Fruit fly (Drosophila melanogaster) whole organism, embryonic: ENCODE results near the gene Hexim.
A peak's percentile ranks its signal among the peaks of the same experiment; 100 is the strongest.

Experiments used
- Abd-B ChIP-seq: fragments of 200-800 bp; sonication (Bioruptor generic); optimal IDR thresholded peaks from 2 replicates; lab custom pipeline; 2018; ENCODE audit warnings: missing biosample characterization, mild to moderate bottlenecking, missing genetic modification characterization, moderate library complexity
- Awh ChIP-seq: fragments of 200-800 bp; sonication (Bioruptor generic); IDR thresholded peaks from 2 replicates; pipeline ENCODE4, ENCODE4 v1.3.6; 2022; ENCODE audit warnings: missing biosample characterization, missing genetic modification characterization
- CG10959 ChIP-seq: fragments of 200-800 bp; sonication (Bioruptor generic); IDR thresholded peaks from 2 replicates; pipeline ENCODE4 v1.3.6; 2022; ENCODE audit warnings: missing biosample characterization, missing genetic modification characterization
- CG11093 ChIP-seq: fragments of 200-800 bp; sonication (Bioruptor generic); IDR thresholded peaks from 3 replicates; pipeline ENCODE4 v1.3.6; 2022; ENCODE audit warnings: missing biosample characterization, missing genetic modification characterization
- CG11247 ChIP-seq: fragments of 200-800 bp; sonication (Bioruptor generic); IDR thresholded peaks from 2 replicates; pipeline ENCODE4 v1.3.6; 2022; ENCODE audit warnings: missing biosample characterization, missing genetic modification characterization
- CG11398 ChIP-seq: fragments of 200-800 bp; sonication (Bioruptor generic); optimal IDR thresholded peaks from 2 replicates; lab custom pipeline; 2016; ENCODE audit warnings: missing biosample characterization, missing genetic modification characterization
- CG12219 ChIP-seq: fragments of 200-800 bp; sonication (Bioruptor generic); optimal IDR thresholded peaks from 3 replicates; lab custom pipeline; 2018; ENCODE audit warnings: missing biosample characterization, mild to moderate bottlenecking, missing genetic modification characterization
- CG13424 ChIP-seq: fragments of 200-800 bp; sonication (Bioruptor generic); optimal IDR thresholded peaks from 2 replicates; lab custom pipeline; 2019; ENCODE audit warnings: missing biosample characterization, mild to moderate bottlenecking, missing genetic modification characterization, moderate library complexity
- CG14441 ChIP-seq: fragments of 200-800 bp; sonication (Bioruptor generic); IDR thresholded peaks from 2 replicates; pipeline ENCODE4 v1.3.6; 2022; ENCODE audit warnings: missing biosample characterization, missing genetic modification characterization
- CG14710 ChIP-seq: fragments of 200-800 bp; sonication (Bioruptor generic); optimal IDR thresholded peaks from 3 replicates; lab custom pipeline; 2019; ENCODE audit warnings: missing biosample characterization, mild to moderate bottlenecking, missing genetic modification characterization, moderate library complexity
- CG15269 ChIP-seq: fragments of 200-800 bp; sonication (Bioruptor generic); optimal IDR thresholded peaks from 2 replicates; lab custom pipeline; 2018; ENCODE audit warnings: missing biosample characterization, mild to moderate bottlenecking, missing genetic modification characterization, moderate library complexity
- CG1602 ChIP-seq: fragments of 200-800 bp; sonication (Bioruptor generic); optimal IDR thresholded peaks from 3 replicates; lab custom pipeline; 2016; ENCODE audit warnings: missing biosample characterization, missing genetic modification characterization
- CG17612 ChIP-seq: fragments of 200-800 bp; sonication (Bioruptor generic); IDR thresholded peaks from 2 replicates; pipeline ENCODE4 v1.3.6; 2022; ENCODE audit warnings: missing biosample characterization, missing genetic modification characterization
- CG18262 ChIP-seq: fragments of 200-800 bp; optimal IDR thresholded peaks from 3 replicates; lab custom pipeline; 2019; ENCODE audit warnings: missing biosample characterization, mild to moderate bottlenecking, missing genetic modification characterization, moderate library complexity
- CG18764 ChIP-seq: fragments of 200-800 bp; sonication (Bioruptor generic); optimal IDR thresholded peaks from 3 replicates; lab custom pipeline; 2016; ENCODE audit warnings: missing biosample characterization, missing genetic modification characterization
- CG31365 ChIP-seq: fragments of 200-800 bp; sonication (Bioruptor generic); optimal IDR thresholded peaks from 2 replicates; lab custom pipeline; 2018; ENCODE audit warnings: missing biosample characterization, mild to moderate bottlenecking, missing genetic modification characterization
- CG3847 ChIP-seq: fragments of 200-800 bp; sonication (Bioruptor generic); IDR thresholded peaks from 2 replicates; pipeline ENCODE4 v1.3.6; 2022; ENCODE audit warnings: missing biosample characterization, missing genetic modification characterization
- CG4820 ChIP-seq: fragments of 200-800 bp; sonication (Bioruptor generic); optimal IDR thresholded peaks from 3 replicates; lab custom pipeline; 2016; ENCODE audit warnings: missing biosample characterization, missing genetic modification characterization
- CG5245 ChIP-seq: fragments of 200-800 bp; sonication (Bioruptor generic); optimal IDR thresholded peaks from 3 replicates; lab custom pipeline; 2016; ENCODE audit warnings: missing biosample characterization, missing genetic modification characterization
- CG6654 ChIP-seq: fragments of 200-800 bp; sonication (Bioruptor generic); optimal IDR thresholded peaks from 2 replicates; lab custom pipeline; 2017; ENCODE audit warnings: missing biosample characterization, mild to moderate bottlenecking, missing genetic modification characterization
- CG7556 ChIP-seq: fragments of 200-800 bp; sonication (Bioruptor generic); optimal IDR thresholded peaks from 2 replicates; lab custom pipeline; 2017; ENCODE audit warnings: missing biosample characterization, mild to moderate bottlenecking, missing genetic modification characterization
- Doc3 ChIP-seq: fragments of 200-800 bp; sonication (Bioruptor generic); IDR thresholded peaks from 3 replicates; pipeline ENCODE4 v1.3.6; 2022; ENCODE audit warnings: missing biosample characterization, missing genetic modification characterization; ENCODE audit not compliant: partially characterized antibody
- Fer2 ChIP-seq: fragments of 200-800 bp; sonication (Bioruptor generic); optimal IDR thresholded peaks from 2 replicates; lab custom pipeline; 2018; ENCODE audit warnings: missing biosample characterization, mild to moderate bottlenecking, missing genetic modification characterization, moderate library complexity
- HmgD ChIP-seq: fragments of 200-800 bp; sonication (Bioruptor generic); optimal IDR thresholded peaks from 3 replicates; lab custom pipeline; 2016; ENCODE audit warnings: missing biosample characterization, missing genetic modification characterization
- Hsf ChIP-seq: fragments of 200-800 bp; sonication (Bioruptor generic); optimal IDR thresholded peaks from 3 replicates; lab custom pipeline; 2016; ENCODE audit warnings: missing biosample characterization, missing genetic modification characterization
- NC2α ChIP-seq: fragments of 200-800 bp; sonication (Bioruptor generic); optimal IDR thresholded peaks from 2 replicates; lab custom pipeline; 2016; ENCODE audit warnings: missing biosample characterization, missing genetic modification characterization
- Ravus ChIP-seq: fragments of 200-800 bp; sonication (Bioruptor generic); IDR thresholded peaks from 2 replicates; pipeline ENCODE4 v1.3.6; 2022; ENCODE audit warnings: missing biosample characterization, missing genetic modification characterization
- Trl ChIP-seq, 3 experiments: fragments of >200 bp in 2 of 3; fragments of 200-800 bp in 1 of 3; sonication (Bioruptor generic) in 1 of 3; optimal IDR thresholded peaks; 2 replicates in 1 of 3; 3 replicates in 2 of 3; lab custom pipeline; 2016 to 2017; ENCODE audit warnings: missing biosample characterization in 1 of 3, missing genetic modification characterization in 1 of 3
- Xrp1 ChIP-seq: fragments of 200-800 bp; sonication (Bioruptor generic); IDR thresholded peaks from 2 replicates; pipeline ENCODE4 v1.3.6; 2022; ENCODE audit warnings: missing biosample characterization, missing genetic modification characterization
- ab ChIP-seq: fragments of 200-800 bp; sonication (Bioruptor generic); optimal IDR thresholded peaks from 2 replicates; lab custom pipeline; 2016; ENCODE audit warnings: missing biosample characterization, missing genetic modification characterization
- ac ChIP-seq: fragments of 200-800 bp; sonication (Bioruptor generic); optimal IDR thresholded peaks from 3 replicates; lab custom pipeline; 2017; ENCODE audit warnings: missing biosample characterization, mild to moderate bottlenecking, missing genetic modification characterization
- bcd ChIP-seq: fragments of 200-800 bp; sonication (Bioruptor generic); optimal IDR thresholded peaks from 2 replicates; lab custom pipeline; 2017; ENCODE audit warnings: missing biosample characterization, mild to moderate bottlenecking, missing genetic modification characterization
- crp ChIP-seq, 2 experiments: fragments of 200-800 bp; sonication (Bioruptor generic); optimal IDR thresholded peaks; 2 replicates in 1 of 2; 3 replicates in 1 of 2; lab custom pipeline; 2017; ENCODE audit warnings: missing biosample characterization in 2 of 2, missing genetic modification characterization in 2 of 2, mild to moderate bottlenecking in 1 of 2, moderate library complexity in 1 of 2
- ewg ChIP-seq: fragments of 200-800 bp; sonication (Bioruptor generic); optimal IDR thresholded peaks from 3 replicates; lab custom pipeline; 2017; ENCODE audit warnings: mild to moderate bottlenecking, missing biosample characterization, missing genetic modification reagents, missing genetic modification characterization
- fru ChIP-seq: fragments of >200 bp; optimal IDR thresholded peaks from 2 replicates; lab custom pipeline; 2017
- gcm ChIP-seq: fragments of 200-800 bp; sonication (Bioruptor generic); optimal IDR thresholded peaks from 2 replicates; lab custom pipeline; 2019; ENCODE audit warnings: missing biosample characterization, mild to moderate bottlenecking, missing genetic modification characterization, moderate library complexity
- klu ChIP-seq: fragments of 200-800 bp; sonication (Bioruptor generic); IDR thresholded peaks from 2 replicates; pipeline ENCODE4 v1.3.6; 2022; ENCODE audit warnings: missing biosample characterization, missing genetic modification characterization
- knrl ChIP-seq: fragments of 200-800 bp; sonication (Bioruptor generic); IDR thresholded peaks from 3 replicates; pipeline ENCODE4 v1.3.6; 2022; ENCODE audit warnings: missing biosample characterization, missing genetic modification characterization; ENCODE audit not compliant: partially characterized antibody
- lbe ChIP-seq: fragments of 200-800 bp; sonication (Bioruptor generic); optimal IDR thresholded peaks from 2 replicates; lab custom pipeline; 2016; ENCODE audit warnings: missing biosample characterization, mild to moderate bottlenecking, missing genetic modification characterization
- ranshi ChIP-seq: fragments of 200-800 bp; sonication (Bioruptor generic); IDR thresholded peaks from 2 replicates; pipeline ENCODE4 v1.3.6; 2022; ENCODE audit warnings: missing biosample characterization, missing genetic modification characterization
- slp2 ChIP-seq: fragments of 200-800 bp; sonication (Bioruptor generic); optimal IDR thresholded peaks from 2 replicates; lab custom pipeline; 2016; ENCODE audit warnings: missing biosample characterization, missing genetic modification characterization
- so ChIP-seq: fragments of 200-800 bp; sonication (Bioruptor generic); IDR thresholded peaks from 3 replicates; pipeline ENCODE4 v1.3.6; 2022; ENCODE audit warnings: missing biosample characterization, missing genetic modification characterization
- ssp ChIP-seq: fragments of 200-800 bp; sonication (Bioruptor generic); IDR thresholded peaks from 2 replicates; pipeline ENCODE4 v1.3.6; 2022; ENCODE audit warnings: missing biosample characterization, missing genetic modification characterization
- sug ChIP-seq: fragments of 200-800 bp; optimal IDR thresholded peaks from 2 replicates; lab custom pipeline; 2019; ENCODE audit warnings: missing biosample characterization, mild to moderate bottlenecking, missing genetic modification characterization, moderate library complexity
- tgo ChIP-seq: fragments of 200-800 bp; sonication (Bioruptor generic); IDR thresholded peaks from 3 replicates; pipeline ENCODE4 v1.3.6; 2022; ENCODE audit warnings: missing biosample characterization, missing genetic modification characterization
- tin ChIP-seq: fragments of 200-800 bp; sonication (Bioruptor generic); optimal IDR thresholded peaks from 3 replicates; lab custom pipeline; 2016; ENCODE audit warnings: missing biosample characterization, missing genetic modification characterization
- toy ChIP-seq: fragments of 200-800 bp; sonication (Bioruptor generic); IDR thresholded peaks from 2 replicates; pipeline ENCODE4 v1.3.6; 2022; ENCODE audit warnings: missing biosample characterization, missing genetic modification characterization
- tup ChIP-seq: fragments of 200-800 bp; sonication (Bioruptor generic); optimal IDR thresholded peaks from 2 replicates; lab custom pipeline; 2016; ENCODE audit warnings: missing biosample characterization, mild to moderate bottlenecking, missing genetic modification characterization, moderate library complexity
- zfh1 ChIP-seq: fragments of 200-800 bp; sonication (Bioruptor generic); IDR thresholded peaks from 3 replicates; pipeline ENCODE4 v1.3.6; 2022; ENCODE audit warnings: missing biosample characterization, missing genetic modification characterization

The Hexim gene

DNA sequence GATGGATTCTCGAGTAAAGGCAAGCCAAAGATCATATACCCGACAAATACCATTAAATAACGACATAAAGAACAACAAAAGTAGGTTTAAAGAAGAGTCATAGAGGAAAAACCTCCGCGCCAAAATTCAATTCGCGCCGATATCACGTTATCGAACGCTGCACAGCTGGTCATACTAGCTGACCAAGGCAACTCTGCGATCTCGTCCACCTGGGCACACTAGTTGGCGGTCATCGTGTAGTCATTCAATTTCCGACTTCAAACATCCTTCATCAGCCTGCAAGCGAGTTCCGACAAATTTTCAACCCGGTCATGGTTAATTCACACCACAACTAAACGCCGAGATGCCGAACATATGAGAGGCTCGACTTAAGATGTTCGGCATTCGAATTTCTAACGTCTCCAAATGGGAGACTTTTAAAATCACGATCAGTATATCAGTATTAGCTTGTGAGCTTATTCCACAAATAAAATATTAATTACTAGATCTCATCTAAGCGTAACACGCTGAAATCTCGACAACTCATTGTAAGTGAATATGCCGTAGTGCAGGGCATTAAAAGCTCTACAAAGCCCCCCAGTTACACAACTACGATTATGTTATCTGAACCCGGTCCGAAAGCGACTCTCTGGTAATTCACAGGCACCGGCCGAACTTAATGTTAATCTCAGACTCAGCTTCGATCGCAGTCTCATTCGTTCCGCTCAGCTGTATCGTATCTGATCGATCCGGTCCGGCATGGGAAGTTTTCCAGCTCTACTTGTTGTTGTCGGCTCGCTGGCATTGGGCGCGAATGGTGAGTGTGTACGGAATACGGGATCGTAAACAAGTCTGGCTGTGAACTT lies 2.3 kb upstream of the Hexim start, which contains the start of gene CG3505 (continued):
- TF ChIP-seq CG11398: no peak
- no peak for TF ChIP-seq CG6654 (GFP tag; lab: Kevin White, UChicago)
- no peak for TF ChIP-seq so (GFP tag; lab: Robert Waterston, UW)
- no peak for TF ChIP-seq ewg
- no peak for TF ChIP-seq toy (GFP tag; lab: Robert Waterston, UW)
- peak in 1 of 2 experiments; percentile 60 for TF ChIP-seq crp (GFP tag; optimal IDR thresholded peaks at IDR 0.05; lab: Kevin White, UChicago)
- TF ChIP-seq CG15269: peak; percentile 54
- TF ChIP-seq Doc3: no peak
- TF ChIP-seq CG1602 (GFP tag; lab: Kevin White, UChicago): no peak
- TF ChIP-seq Trl (optimal IDR thresholded peaks at IDR 0.05; lab: Kevin White, UChicago): peak in 1 of 2 experiments; percentile 6
- TF ChIP-seq Trl (GFP tag; optimal IDR thresholded peaks at IDR 0.05; lab: Kevin White, UChicago): no peak
- TF ChIP-seq lbe (GFP tag; lab: Kevin White, UChicago): no peak
- TF ChIP-seq CG11247 (GFP tag; lab: Robert Waterston, UW): no peak
- peak; percentile 60 for TF ChIP-seq CG14710 (tag; lab: Kevin White, UChicago)
- peak; percentile 5 for TF ChIP-seq gcm
- TF ChIP-seq bcd (GFP tag; lab: Kevin White, UChicago): peak; percentile 30
- peak; percentile 39 for TF ChIP-seq CG7556
- peak; percentile 37; the same call in 1 of the 2 replicates for TF ChIP-seq CG14441 (GFP tag; lab: Robert Waterston, UW)
- peak; percentile 26; the same call in 1 of the 2 replicates for TF ChIP-seq Xrp1
- TF ChIP-seq Awh (GFP tag; lab: Robert Waterston, UW): no peak
- no peak for TF ChIP-seq CG10959 (GFP tag; lab: Robert Waterston, UW)
- no peak for TF ChIP-seq slp2
- no peak for TF ChIP-seq ab (GFP tag; lab: Kevin White, UChicago)
- TF ChIP-seq Fer2: no peak
- peak; percentile 8 for TF ChIP-seq CG18262 (tag; lab: Kevin White, UChicago)
- TF ChIP-seq klu (GFP tag; lab: Robert Waterston, UW): no peak
- TF ChIP-seq CG17612 (GFP tag; lab: Robert Waterston, UW): no peak
- TF ChIP-seq sug (tag; lab: Kevin White, UChicago): peak; percentile 64
- TF ChIP-seq tgo (GFP tag; lab: Robert Waterston, UW): peak; percentile 36; the same call in 2 of the 3 replicates
- TF ChIP-seq ssp: no peak
- no peak for TF ChIP-seq tin (GFP tag; lab: Kevin White, UChicago)
- no peak for TF ChIP-seq CG18764
- TF ChIP-seq CG4820 (GFP tag; lab: Kevin White, UChicago): peak; percentile 9
- TF ChIP-seq ac (GFP tag; lab: Kevin White, UChicago): no peak
- TF ChIP-seq CG3847 (GFP tag; lab: Robert Waterston, UW): peak; percentile 62
- TF ChIP-seq Ravus (GFP tag; lab: Robert Waterston, UW): no peak
- no peak for TF ChIP-seq CG5245 (GFP tag; lab: Kevin White, UChicago)
- no peak for TF ChIP-seq NC2α
- no peak for TF ChIP-seq CG11093 (GFP tag; lab: Robert Waterston, UW)
- TF ChIP-seq tup (GFP tag; lab: Kevin White, UChicago): no peak
- TF ChIP-seq fru (lab: Kevin White, UChicago): no peak
- no peak for TF ChIP-seq HmgD
- TF ChIP-seq Hsf (GFP tag; lab: Kevin White, UChicago): no peak
- TF ChIP-seq Abd-B: no peak
- peak; percentile 62 for TF ChIP-seq CG13424 (tag; lab: Kevin White, UChicago)
- TF ChIP-seq knrl (GFP tag; lab: Robert Waterston, UW): peak; percentile 42; the same call in 1 of the 3 replicates
- peak; percentile 45; the same call in 1 of the 3 replicates for TF ChIP-seq zfh1
- TF ChIP-seq CG31365 (tag; lab: Kevin White, UChicago): peak; percentile 6
- 0 out of 2 replicates have a peak, but pooled peaks have one; percentile 10 for TF ChIP-seq ranshi (GFP tag; lab: Robert Waterston, UW)
- TF ChIP-seq CG12219 (GFP tag; lab: Kevin White, UChicago): peak; percentile 24
